Worm (Caenorhabditis elegans) whole organism, L4/young adult: ENCODE measurements around the gene trpa-1.

Experiments
- W03F9.2 ChIP-seq: fragments of 150-350 bp; optimal IDR thresholded peaks from 2 replicates; lab custom pipeline; 2014; ENCODE audit warnings: missing biosample characterization, missing genetic modification characterization
- dao-5 ChIP-seq: sonication (generic microtip); optimal IDR thresholded peaks from 2 replicates; lab custom pipeline; 2016; ENCODE audit warnings: missing genotype, missing genetic modification characterization, moderate library complexity, missing compliant biosample characterization
- him-1 ChIP-seq: sonication (generic microtip); optimal IDR thresholded peaks from 2 replicates; lab custom pipeline; 2016; ENCODE audit warnings: missing genotype, missing genetic modification reagents, missing genetic modification characterization, missing compliant biosample characterization

The trpa-1 gene

ce11 chrIV:11893336-11893735 lies 29.0 kb downstream of the trpa-1 start:
- no peak for TF ChIP-seq dao-5 (tag; lab: Kevin White, UChicago)
- no peak for TF ChIP-seq W03F9.2 (tag; lab: Kevin White, UChicago)
- no peak for TF ChIP-seq him-1 (tag; lab: Kevin White, UChicago)

DNA sequence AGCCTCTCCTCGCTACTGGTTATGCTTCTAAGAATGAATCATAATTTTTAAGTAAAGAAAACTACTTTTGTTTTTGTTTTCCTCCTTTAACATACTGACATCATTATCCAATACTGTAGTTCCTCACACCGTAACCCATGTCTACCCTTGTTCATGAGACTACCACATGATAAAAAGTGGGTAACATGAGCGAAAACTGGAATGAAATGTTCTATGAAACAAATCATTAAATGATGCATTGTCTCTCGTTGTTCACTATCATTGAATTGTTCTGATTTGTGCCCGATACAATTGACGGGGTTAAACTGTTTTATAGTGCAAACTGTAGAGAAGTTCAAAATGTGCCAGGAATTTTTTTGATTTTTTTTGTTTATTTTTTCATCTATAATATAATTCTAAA lies 33.4 kb downstream of the trpa-1 start:
- TF ChIP-seq dao-5 (tag; lab: Kevin White, UChicago) (no peak), W03F9.2 (tag; lab: Kevin White, UChicago) (no peak), him-1 (tag; lab: Kevin White, UChicago) (no peak)

DNA sequence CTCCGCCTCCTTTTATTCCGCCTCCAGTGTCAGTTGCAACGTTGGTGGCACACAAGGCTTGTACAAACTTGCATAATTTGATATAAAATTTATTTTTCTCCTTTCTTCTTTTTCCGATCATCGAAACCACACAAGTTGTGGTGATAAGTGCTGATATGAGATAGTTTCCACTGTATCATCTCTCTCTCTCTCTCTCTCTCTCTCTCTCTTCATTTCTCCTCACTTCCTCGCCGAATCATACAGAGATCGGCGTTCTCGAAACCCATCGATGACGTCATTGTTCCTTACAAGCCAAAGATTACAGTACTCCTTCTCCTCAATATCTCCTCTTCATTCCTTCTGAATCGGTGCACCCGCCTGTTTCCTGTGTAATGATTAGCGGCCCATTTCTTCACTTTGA lies 35.0 kb downstream of the trpa-1 start, which contains the start of gene nhr-43:
Gene nhr-43, plus strand, starts transcription at position 233 of the 400 bp plus-strand sequence.
- no peak for TF ChIP-seq dao-5 (tag; lab: Kevin White, UChicago)
- TF ChIP-seq him-1 (tag; lab: Kevin White, UChicago) = no peak
- TF ChIP-seq W03F9.2 (tag; lab: Kevin White, UChicago) = no peak

- no peak for TF ChIP-seq dao-5 (tag; lab: Kevin White, UChicago)
- no peak for TF ChIP-seq W03F9.2 (tag; lab: Kevin White, UChicago)
- TF ChIP-seq him-1 (tag; lab: Kevin White, UChicago) = no peak
Measured at ce11 chrIV:11900399-11900798, 36.1 kb downstream of the trpa-1 start.

ce11 chrIV:11901215-11901614 lies 36.9 kb downstream of the trpa-1 start:
- TF ChIP-seq him-1 (tag; lab: Kevin White, UChicago) (no peak), dao-5 (tag; lab: Kevin White, UChicago) (no peak), W03F9.2 (tag; lab: Kevin White, UChicago) (no peak)

- no peak for TF ChIP-seq dao-5 (tag; lab: Kevin White, UChicago)
- TF ChIP-seq him-1 (tag; lab: Kevin White, UChicago) = no peak
- no peak for TF ChIP-seq W03F9.2 (tag; lab: Kevin White, UChicago)
Measured at ce11 chrIV:11902832-11903231, 38.5 kb downstream of the trpa-1 start.

DNA sequence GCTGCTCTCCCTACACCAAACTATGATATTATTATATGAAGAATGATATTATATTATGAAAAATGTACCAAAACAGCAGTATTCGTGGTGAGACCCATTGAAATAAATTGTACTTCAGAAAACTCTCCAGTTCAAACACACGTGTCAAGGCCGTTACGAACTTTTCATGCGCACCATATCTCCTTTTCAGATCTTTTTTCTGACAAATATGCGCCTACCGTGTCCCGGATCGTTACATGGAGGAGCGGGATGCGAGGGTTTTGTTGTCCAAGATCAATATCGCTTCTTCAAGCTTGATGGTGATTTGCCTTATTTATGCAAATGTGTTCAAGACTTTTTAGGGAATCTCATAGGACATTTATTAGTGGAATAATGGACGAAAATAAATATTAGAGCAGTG lies 39.4 kb downstream of the trpa-1 start:
- TF ChIP-seq dao-5 (tag; lab: Kevin White, UChicago) (no peak), him-1 (tag; lab: Kevin White, UChicago) (no peak), W03F9.2 (tag; lab: Kevin White, UChicago) (no peak)

DNA sequence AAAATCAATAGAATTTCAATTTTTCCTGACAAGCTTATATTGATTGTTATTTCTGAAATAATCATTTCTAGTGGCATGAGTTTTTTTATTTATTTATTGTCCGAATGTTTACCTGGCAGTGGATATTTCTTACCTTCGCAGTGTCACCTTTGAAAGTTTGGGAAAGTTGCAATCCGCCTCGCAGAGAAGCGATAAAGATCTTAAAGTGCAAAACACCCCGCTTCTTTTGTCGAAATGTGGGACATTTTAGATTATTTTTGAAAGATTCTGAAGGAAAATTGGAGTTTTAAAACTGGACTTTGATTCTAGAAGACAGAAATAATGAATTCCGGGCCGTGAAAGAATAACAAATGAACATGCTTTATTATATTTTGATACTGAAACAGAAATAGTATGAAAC lies 44.4 kb downstream of the trpa-1 start:
- TF ChIP-seq W03F9.2 (tag; lab: Kevin White, UChicago) = no peak
- TF ChIP-seq dao-5 (tag; lab: Kevin White, UChicago) = no peak
- TF ChIP-seq him-1 (tag; lab: Kevin White, UChicago) = no peak

- TF ChIP-seq dao-5 (tag; lab: Kevin White, UChicago) = no peak
Measured at ce11 chrIV:11911723-11912122, 47.4 kb downstream of the trpa-1 start, which contains the start of gene VZK822L.2. VZK822L.2 (plus strand) TSS chrIV:11912023.

DNA sequence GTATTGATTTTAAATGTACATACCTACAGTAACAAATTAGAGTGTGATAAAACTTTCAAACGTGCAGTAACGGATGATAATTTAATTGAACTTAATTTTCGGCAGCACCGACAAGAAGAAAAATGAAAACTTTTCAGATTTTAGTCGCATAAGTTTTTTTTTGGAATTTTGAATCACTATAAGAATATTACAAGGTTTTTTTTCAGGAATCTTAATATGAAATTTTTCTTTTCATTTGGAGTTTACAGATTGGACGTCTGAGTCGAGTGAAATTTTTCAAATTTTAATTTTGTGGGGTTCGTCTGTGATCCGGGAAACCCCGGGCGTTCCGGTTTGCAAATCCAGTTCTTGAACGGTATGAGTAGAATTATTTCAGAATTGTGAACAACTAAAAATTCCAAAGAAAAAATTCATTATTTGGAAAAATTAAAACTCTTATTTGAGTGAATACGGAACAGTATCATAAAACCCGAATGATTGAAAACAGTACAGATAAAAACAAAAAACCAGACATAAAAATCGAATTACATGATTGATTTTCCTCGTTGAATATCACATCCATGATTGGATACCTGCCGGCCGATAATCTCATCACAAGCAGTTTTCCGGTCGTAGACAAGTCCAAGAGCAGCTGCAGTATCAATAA lies 49.1 kb downstream of the trpa-1 start:
- TF ChIP-seq dao-5 (tag; lab: Kevin White, UChicago) (no peak), W03F9.2 (tag; lab: Kevin White, UChicago) (no peak), him-1 (tag; lab: Kevin White, UChicago) (no peak)

DNA sequence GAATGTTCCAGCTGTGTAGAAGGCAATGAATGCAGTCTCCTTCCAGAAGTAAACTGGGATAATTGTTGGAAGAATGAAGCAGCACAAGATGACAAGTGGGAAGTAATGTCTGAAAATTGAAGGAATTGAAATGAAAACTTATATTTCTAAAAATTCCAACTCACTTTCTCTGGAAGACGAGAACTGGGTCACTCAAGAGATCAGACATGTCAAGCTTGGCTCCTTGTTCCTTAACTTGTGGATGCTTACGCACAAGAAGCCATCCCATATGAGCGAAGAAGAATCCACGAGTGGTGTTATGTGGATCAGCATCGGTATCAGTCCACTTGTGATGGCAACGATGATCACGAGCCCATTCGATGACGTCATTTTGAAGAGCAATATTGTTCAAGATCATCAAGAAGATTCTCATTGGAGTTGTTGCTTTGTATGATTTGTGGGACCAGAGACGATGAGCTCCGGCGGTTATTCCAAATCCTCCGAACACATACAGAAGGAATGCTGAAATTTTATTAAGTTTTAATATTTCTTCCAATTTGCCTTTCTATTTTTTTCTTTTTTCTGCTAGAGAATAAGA lies 50.0 kb downstream of the trpa-1 start:
- TF ChIP-seq him-1 (tag; lab: Kevin White, UChicago) (no peak), W03F9.2 (tag; lab: Kevin White, UChicago) (no peak), dao-5 (tag; lab: Kevin White, UChicago) (no peak)

DNA sequence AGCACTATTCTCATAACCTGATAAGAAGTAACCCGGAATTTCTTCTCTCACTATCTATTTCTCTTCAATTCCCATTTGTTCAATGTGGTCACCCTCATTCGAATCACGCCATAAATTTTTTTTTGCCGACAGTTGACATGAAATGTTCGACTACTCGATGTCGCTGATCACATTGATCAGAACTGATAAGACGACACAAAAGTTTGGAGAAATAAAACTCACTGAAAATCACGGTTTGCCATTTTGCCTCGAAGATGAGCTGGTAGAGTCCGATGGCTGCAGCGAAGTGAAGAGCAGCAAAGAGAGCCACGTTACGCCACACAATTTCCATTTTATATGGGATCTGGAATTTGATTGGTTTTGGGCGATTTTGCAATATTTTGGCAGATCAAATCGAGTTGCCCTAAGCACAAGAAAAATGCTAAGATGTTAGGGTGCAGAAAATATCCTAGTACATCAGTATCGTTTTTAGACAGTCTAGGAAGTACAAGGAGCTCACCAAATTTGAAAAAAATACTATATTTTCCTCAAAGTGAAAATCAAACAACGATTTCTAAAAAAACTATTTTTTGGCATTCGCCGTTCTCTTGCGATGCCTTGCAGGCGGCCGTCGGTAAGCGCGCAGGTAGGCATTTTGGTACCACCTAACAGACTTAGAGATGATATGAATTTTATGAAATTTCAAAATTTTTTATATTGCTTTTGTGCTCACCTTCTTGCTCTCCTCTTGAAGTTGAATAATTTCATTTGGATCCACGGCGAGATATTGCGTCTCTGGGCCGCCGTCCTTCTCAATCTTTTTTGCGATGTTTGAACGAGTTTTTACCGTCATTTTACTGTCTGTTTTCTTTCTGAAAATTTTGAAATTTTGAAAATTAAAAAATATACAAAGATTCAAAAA lies 50.8 kb downstream of the trpa-1 start, which contains the start of gene fat-6:
Gene fat-6, minus strand, starts transcription at position 851 of the 901 bp plus-strand sequence.
- TF ChIP-seq him-1 (tag; lab: Kevin White, UChicago) (no peak), dao-5 (tag; lab: Kevin White, UChicago) (no peak)

DNA sequence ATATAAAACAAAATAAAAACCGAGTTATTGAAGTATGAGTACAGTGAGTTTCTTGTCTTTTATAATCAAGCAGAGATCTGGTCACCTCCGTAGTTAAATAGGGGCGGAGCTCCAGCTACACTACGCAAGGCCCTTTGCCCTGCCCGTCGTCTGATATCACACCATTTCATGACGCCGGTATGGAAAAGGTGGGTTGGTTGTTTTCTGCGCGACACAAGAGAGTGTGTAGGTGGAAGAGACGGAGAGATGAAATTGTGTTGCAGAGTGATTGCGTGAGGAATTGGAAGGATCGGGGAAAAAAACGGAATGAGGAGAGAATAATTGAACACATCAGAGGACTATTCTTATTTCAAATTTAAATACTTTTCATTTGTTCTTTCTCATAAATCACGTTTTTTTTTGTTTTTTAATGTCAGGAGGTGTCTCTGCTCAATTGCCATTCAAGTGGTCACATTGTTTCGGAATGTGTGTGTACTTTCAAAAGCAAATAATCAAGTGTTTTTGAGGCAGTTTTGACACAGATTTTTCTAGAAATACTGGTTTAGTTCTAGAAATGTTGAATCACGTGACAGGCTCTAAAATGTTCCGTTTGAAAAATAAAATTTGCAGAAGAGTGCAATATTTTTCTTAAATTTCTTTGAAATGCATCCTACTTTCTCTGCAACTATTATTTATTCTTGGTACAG lies 51.6 kb downstream of the trpa-1 start, which contains the start of gene ZK822.9:
Gene ZK822.9, plus strand, starts transcription at position 180 of the 686 bp plus-strand sequence.
- TF ChIP-seq W03F9.2 (tag; lab: Kevin White, UChicago) = no peak
- no peak for TF ChIP-seq dao-5 (tag; lab: Kevin White, UChicago)
- no peak for TF ChIP-seq him-1 (tag; lab: Kevin White, UChicago)
